Fruit fly (Drosophila melanogaster): ENCODE data around the gene CG45049.

dm6 chr3R:22768633-22769032 is 41.9 kb downstream of the CG45049 start, which contains the start of gene CG43091:
- TF ChIP-seq Dll (optimal IDR thresholded peaks at IDR 0.05) = no peak
- TF ChIP-seq psq (optimal IDR thresholded peaks at IDR 0.05) = no peak
- TF ChIP-seq pan (optimal IDR thresholded peaks at IDR 0.05) = no peak
- no peak for TF ChIP-seq usp (GFP tag; optimal IDR thresholded peaks at IDR 0.05)
- no peak for TF ChIP-seq CG8478 (optimal IDR thresholded peaks at IDR 0.05)
- TF ChIP-seq EcR (GFP tag; optimal IDR thresholded peaks at IDR 0.05) = no peak

All from whole organism.